Worm (Caenorhabditis elegans): ENCODE measurements around the gene fat-7.

DNA sequence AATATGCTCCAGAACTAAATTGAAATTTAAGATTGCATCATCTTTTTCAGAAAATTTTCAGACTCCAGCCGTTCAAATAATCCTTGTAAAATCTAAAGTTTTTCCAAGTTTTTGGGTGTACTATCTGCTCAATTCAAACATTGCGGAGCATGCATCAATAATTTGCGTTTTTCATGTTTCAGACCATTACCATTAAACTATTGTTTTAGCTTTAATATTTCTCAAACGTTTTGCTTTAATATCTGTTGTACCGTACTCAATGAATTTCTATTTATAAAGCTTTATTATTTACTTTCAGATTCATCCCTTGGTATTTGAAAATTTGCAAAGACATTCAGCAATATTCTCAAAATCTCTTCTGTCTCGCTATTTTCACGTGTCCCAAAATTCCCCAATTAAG is 49.7 kb downstream of the fat-7 start, which contains the start of gene odr-2:
- no peak for TF ChIP-seq snpc-4 (GFP tag; optimal IDR thresholded peaks at IDR 0.05)
- no peak for TF ChIP-seq snpc-4 (tag; optimal IDR thresholded peaks at IDR 0.05)
- TF ChIP-seq unc-62 (GFP tag; optimal IDR thresholded peaks at IDR 0.05), result no peak
- no peak for TF ChIP-seq B0019.2 (GFP tag; conservative IDR thresholded peaks at IDR 0.05)
- TF ChIP-seq egl-18 (GFP tag; IDR thresholded peaks at IDR 0.05), result no peak
- TF ChIP-seq lin-35 (GFP tag; optimal IDR thresholded peaks at IDR 0.05), result no peak
- no peak for TF ChIP-seq let-526 (GFP tag; IDR thresholded peaks at IDR 0.05)
- no peak for TF ChIP-seq ztf-3 (GFP tag; optimal IDR thresholded peaks at IDR 0.05)
- no peak for TF ChIP-seq ama-1 (optimal IDR thresholded peaks at IDR 0.05)
- TF ChIP-seq ama-1 (GFP tag; optimal IDR thresholded peaks at IDR 0.05), result no peak
- no peak for TF ChIP-seq K12H6.12 (tag; optimal IDR thresholded peaks at IDR 0.05)
- no peak for TF ChIP-seq ceh-27 (GFP tag; optimal IDR thresholded peaks at IDR 0.05)
- no peak for TF ChIP-seq ztf-25 (GFP tag; IDR thresholded peaks at IDR 0.05)
- TF ChIP-seq nfya-2 (GFP tag; IDR thresholded peaks at IDR 0.05), result no peak
